Worm (Caenorhabditis elegans): ENCODE results near the gene inpp-5K.

Gene inpp-5K

ce11 chrIII:8161238-8161637 lies at the start of gene inpp-5K:
TSS of gene inpp-5K (minus strand) at chrIII:8161338.
- TF ChIP-seq nhr-232 (tag; optimal IDR thresholded peaks at IDR 0.05) = no peak

ce11 chrIII:8209775-8210174 lies 48.6 kb upstream of the inpp-5K start, which contains the start of gene C30A5.10:
TSS of gene C30A5.10 (minus strand) at chrIII:8209875.
- TF ChIP-seq ceh-18 (tag; optimal IDR thresholded peaks at IDR 0.05) = no peak
- no peak for TF ChIP-seq mec-3 (tag; optimal IDR thresholded peaks at IDR 0.05; ENCODE audit: borderline replicate concordance)
- TF ChIP-seq ceh-6 (GFP tag; optimal IDR thresholded peaks at IDR 0.05) = no peak
- TF ChIP-seq ceh-19 (GFP tag; optimal IDR thresholded peaks at IDR 0.05) = no peak
- no peak for TF ChIP-seq unc-42 (tag; optimal IDR thresholded peaks at IDR 0.05)
- TF ChIP-seq lim-6 (tag; optimal IDR thresholded peaks at IDR 0.05) = no peak
- no peak for TF ChIP-seq ceh-31 (tag; optimal IDR thresholded peaks at IDR 0.05)
- TF ChIP-seq ceh-34 (tag; optimal IDR thresholded peaks at IDR 0.05) = no peak
- TF ChIP-seq K02D7.2 (tag; optimal IDR thresholded peaks at IDR 0.05) = no peak
- no peak for TF ChIP-seq hlh-30 (tag; optimal IDR thresholded peaks at IDR 0.05; ENCODE audit: insufficient read depth)
- no peak for TF ChIP-seq hlh-8 (tag; optimal IDR thresholded peaks at IDR 0.05)
- TF ChIP-seq sdc-2 (tag; optimal IDR thresholded peaks at IDR 0.05) = no peak
- TF ChIP-seq gmeb-2 (tag; optimal IDR thresholded peaks at IDR 0.05) = no peak
- TF ChIP-seq nhr-11 (tag; optimal IDR thresholded peaks at IDR 0.05) = no peak
- no peak for TF ChIP-seq ahr-1 (tag; optimal IDR thresholded peaks at IDR 0.05)
- no peak for TF ChIP-seq pros-1 (tag; optimal IDR thresholded peaks at IDR 0.05)
- no peak for TF ChIP-seq elt-4 (tag; optimal IDR thresholded peaks at IDR 0.05)
- no peak for TF ChIP-seq dve-1 (tag; optimal IDR thresholded peaks at IDR 0.05)
- no peak for TF ChIP-seq ceh-9 (tag; optimal IDR thresholded peaks at IDR 0.05)

ce11 chrIII:8202754-8203153 lies 41.6 kb upstream of the inpp-5K start, which contains the start of gene snb-5:
TSS of gene snb-5 (plus strand) at chrIII:8203054.
- TF ChIP-seq gmeb-2 (tag; optimal IDR thresholded peaks at IDR 0.05) (no peak), ttx-3 (tag; optimal IDR thresholded peaks at IDR 0.05) (no peak), pha-2 (tag; optimal IDR thresholded peaks at IDR 0.05) (no peak), syd-9 (tag; optimal IDR thresholded peaks at IDR 0.05) (no peak), elt-4 (tag; optimal IDR thresholded peaks at IDR 0.05) (no peak), ceh-18 (tag; optimal IDR thresholded peaks at IDR 0.05) (no peak), unc-42 (tag; optimal IDR thresholded peaks at IDR 0.05) (no peak), F13H6.1 (tag; optimal IDR thresholded peaks at IDR 0.05) (no peak), ceh-22 (tag; optimal IDR thresholded peaks at IDR 0.05) (no peak), pat-9 (tag; optimal IDR thresholded peaks at IDR 0.05) (no peak), ceh-34 (tag; optimal IDR thresholded peaks at IDR 0.05) (no peak), ceh-24 (tag; optimal IDR thresholded peaks at IDR 0.05) (no peak), nhr-232 (tag; optimal IDR thresholded peaks at IDR 0.05) (no peak), pax-1 (tag; optimal IDR thresholded peaks at IDR 0.05) (no peak), ceh-48 (tag; optimal IDR thresholded peaks at IDR 0.05) (no peak), ceh-2 (tag; optimal IDR thresholded peaks at IDR 0.05) (no peak)

ce11 chrIII:8201760-8202159 lies 40.6 kb upstream of the inpp-5K start:
- TF ChIP-seq hlh-30 (tag; optimal IDR thresholded peaks at IDR 0.05; ENCODE audit: insufficient read depth) = peak; percentile 60
- TF ChIP-seq sox-2 (GFP tag; IDR thresholded peaks at IDR 0.05) = no peak
- TF ChIP-seq elt-4 (tag; optimal IDR thresholded peaks at IDR 0.05) = no peak
- no peak for TF ChIP-seq ceh-9 (tag; optimal IDR thresholded peaks at IDR 0.05)
- TF ChIP-seq ref-2 (tag; optimal IDR thresholded peaks at IDR 0.05) = no peak
- no peak for TF ChIP-seq dmd-4 (tag; optimal IDR thresholded peaks at IDR 0.05; ENCODE audit: borderline replicate concordance)
- no peak for TF ChIP-seq fkh-6 (tag; optimal IDR thresholded peaks at IDR 0.05)
- TF ChIP-seq fkh-10 (GFP tag; optimal IDR thresholded peaks at IDR 0.05) = no peak
- TF ChIP-seq gmeb-2 (tag; optimal IDR thresholded peaks at IDR 0.05) = no peak
- TF ChIP-seq ceh-18 (tag; optimal IDR thresholded peaks at IDR 0.05) = peak; percentile 68
- no peak for TF ChIP-seq pqm-1 (tag; optimal IDR thresholded peaks at IDR 0.05)
- TF ChIP-seq Y22D7AL.16 (tag; optimal IDR thresholded peaks at IDR 0.05) = no peak
- TF ChIP-seq unc-55 (GFP tag; optimal IDR thresholded peaks at IDR 0.05) = peak; percentile 51
- TF ChIP-seq syd-9 (tag; optimal IDR thresholded peaks at IDR 0.05) = no peak
- TF ChIP-seq unc-86 (tag; optimal IDR thresholded peaks at IDR 0.05) = no peak
- TF ChIP-seq nfya-1 (tag; optimal IDR thresholded peaks at IDR 0.05) = peak; percentile 51
- TF ChIP-seq ceh-14 (tag; optimal IDR thresholded peaks at IDR 0.05) = peak; percentile 33
- no peak for TF ChIP-seq T23F11.4 (GFP tag; optimal IDR thresholded peaks at IDR 0.05)
- no peak for TF ChIP-seq ama-1 (optimal IDR thresholded peaks at IDR 0.05)
- peak; percentile 78 for TF ChIP-seq ceh-48 (tag; optimal IDR thresholded peaks at IDR 0.05)
- no peak for TF ChIP-seq ceh-22 (tag; optimal IDR thresholded peaks at IDR 0.05)
- TF ChIP-seq hlh-6 (tag; optimal IDR thresholded peaks at IDR 0.05) = no peak
- peak; percentile 78 for TF ChIP-seq ceh-31 (tag; optimal IDR thresholded peaks at IDR 0.05)
- no peak for TF ChIP-seq mec-3 (tag; optimal IDR thresholded peaks at IDR 0.05; ENCODE audit: borderline replicate concordance)
- no peak for TF ChIP-seq dve-1 (tag; optimal IDR thresholded peaks at IDR 0.05)
- TF ChIP-seq pros-1 (tag; optimal IDR thresholded peaks at IDR 0.05) = no peak
- peak; percentile 83 for TF ChIP-seq unc-42 (tag; optimal IDR thresholded peaks at IDR 0.05)
- peak; percentile 33 for TF ChIP-seq ceh-19 (GFP tag; optimal IDR thresholded peaks at IDR 0.05)
- TF ChIP-seq ceh-34 (tag; optimal IDR thresholded peaks at IDR 0.05) = peak; percentile 63
- TF ChIP-seq ttx-3 (tag; optimal IDR thresholded peaks at IDR 0.05) = no peak
- no peak for TF ChIP-seq ahr-1 (tag; optimal IDR thresholded peaks at IDR 0.05)
- no peak for TF ChIP-seq C08G9.2 (tag; optimal IDR thresholded peaks at IDR 0.05)
- no peak for TF ChIP-seq pat-9 (tag; optimal IDR thresholded peaks at IDR 0.05)
